Fruit fly (Drosophila melanogaster) whole organism, embryonic: ENCODE measurements around the gene CG31121.

ENCODE experiments used
- CG31388 ChIP-seq: fragments of 200-800 bp; sonication (Bioruptor generic); optimal IDR thresholded peaks from 2 replicates; lab custom pipeline; 2016; ENCODE audit warnings: missing biosample characterization, missing genetic modification characterization
- gcm2 ChIP-seq: fragments of 200-800 bp; sonication (Bioruptor generic); optimal IDR thresholded peaks from 2 replicates; lab custom pipeline; 2016; ENCODE audit warnings: missing biosample characterization, missing genetic modification characterization
- kni ChIP-seq: fragments of 200-800 bp; sonication (Bioruptor generic); optimal IDR thresholded peaks from 3 replicates; lab custom pipeline; 2017; ENCODE audit warnings: mild to moderate bottlenecking, missing biosample characterization, missing genetic modification reagents, missing genetic modification characterization
- mam ChIP-seq: fragments of 200-800 bp; sonication (Bioruptor generic); optimal IDR thresholded peaks from 3 replicates; lab custom pipeline; 2016; ENCODE audit warnings: missing biosample characterization, missing genetic modification characterization
- pzg ChIP-seq: fragments of 200-800 bp; sonication (Bioruptor generic); optimal IDR thresholded peaks from 3 replicates; lab custom pipeline; 2018; ENCODE audit warnings: missing biosample characterization, mild to moderate bottlenecking, missing genetic modification characterization, moderate library complexity
- zfh2 ChIP-seq: fragments of 200-800 bp; sonication (Bioruptor generic); optimal IDR thresholded peaks from 2 replicates; lab custom pipeline; 2016; ENCODE audit warnings: missing biosample characterization, missing genetic modification characterization

dm6 chr3R:24878655-24879054, 15.8 kb downstream of the CG31121 start:
- no peak for TF ChIP-seq mam
- no peak for TF ChIP-seq kni
- TF ChIP-seq CG31388 (GFP tag; lab: Kevin White, UChicago): no peak
- TF ChIP-seq gcm2 (GFP tag; lab: Kevin White, UChicago): no peak
- TF ChIP-seq zfh2: no peak
- TF ChIP-seq pzg (GFP tag; lab: Kevin White, UChicago): no peak
